Worm (Caenorhabditis elegans) whole organism, L4 larva: ENCODE data around the gene ZC455.1.

Source experiments
- F44E2.7 ChIP-seq: fragments of 200-800 bp; sonication (Bioruptor generic); IDR thresholded peaks from 2 replicates; pipeline ENCODE4 v2.1.2; 2022; ENCODE audit warnings: missing genetic modification characterization, missing compliant biosample characterization
- ama-1 ChIP-seq: fragments of 150-350 bp; optimal IDR thresholded peaks from 2 replicates; lab custom pipeline; 2014; ENCODE audit warnings: inconsistent platforms, mixed read lengths
- hmg-1.1 ChIP-seq: fragments of 200-800 bp; sonication (Bioruptor generic); IDR thresholded peaks from 2 replicates; pipeline ENCODE4 v1.3.6; 2022; ENCODE audit warnings: missing genetic modification reagents, missing genetic modification characterization, missing compliant biosample characterization
- lsy-2 ChIP-seq, 2 experiments: fragments of 150-350 bp in 1 of 2; sonication (generic microtip) in 1 of 2; optimal IDR thresholded peaks; 2 replicates each; lab custom pipeline; 2014 to 2017; ENCODE audit warnings: missing biosample characterization in 2 of 2, missing genetic modification characterization in 2 of 2
- mxl-2 ChIP-seq: fragments of 200-800 bp; sonication (Bioruptor generic); conservative IDR thresholded peaks from 2 replicates; pipeline ENCODE4 v1.3.6; 2022; ENCODE audit warnings: missing genetic modification reagents, missing genetic modification characterization, missing compliant biosample characterization
- nhr-10 ChIP-seq: fragments of 150-350 bp; optimal IDR thresholded peaks from 2 replicates; lab custom pipeline; 2014; ENCODE audit warnings: missing biosample characterization, missing genetic modification characterization

ZC455.1 gene

DNA sequence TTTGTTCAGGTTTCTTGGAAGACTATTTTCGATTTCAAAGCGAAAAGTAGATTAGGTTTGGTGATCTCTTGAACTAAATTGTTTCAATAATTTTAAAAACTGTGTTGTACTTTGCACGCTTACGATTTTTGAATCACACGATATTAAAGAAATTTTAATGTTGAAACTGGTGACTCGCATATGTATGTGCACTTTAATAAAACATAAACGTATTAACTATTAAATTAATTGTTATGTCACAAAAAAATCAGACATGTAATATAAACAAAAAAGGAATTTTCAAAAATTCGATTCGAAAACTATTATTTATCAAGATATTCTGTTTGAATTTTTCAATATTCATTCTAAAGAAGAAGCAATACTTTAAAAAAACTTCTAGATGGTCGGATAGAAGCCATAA is 53.9 kb downstream of the ZC455.1 start, which contains the start of gene ugt-15:
Gene ugt-15, plus strand, starts transcription at position 301 of the 400 bp plus-strand sequence.
- TF ChIP-seq hmg-1.1 = no peak
- no peak for TF ChIP-seq lsy-2 (tag; optimal IDR thresholded peaks at IDR 0.05; lab: Kevin White, UChicago)
- no peak for TF ChIP-seq ama-1 (lab: Kevin White, UChicago)
- TF ChIP-seq nhr-10 = no peak
- no peak for TF ChIP-seq mxl-2 (GFP tag; lab: Robert Waterston, UW)
- TF ChIP-seq F44E2.7 = no peak
